Fruit fly (Drosophila melanogaster): ENCODE measurements around the gene Qtzl.

Gene Qtzl

dm6 chr2L:11989729-11990128 lies 5.8 kb upstream of the Qtzl start, which contains the start of the genes zuc and dgt2 (continued):
- TF ChIP-seq ems (GFP tag; optimal IDR thresholded peaks at IDR 0.05) (no peak), CG4404 (GFP tag; IDR thresholded peaks at IDR 0.05) (no peak), CG3281 (GFP tag; optimal IDR thresholded peaks at IDR 0.05) (peak; percentile 12), CG5953 (GFP tag; IDR thresholded peaks at IDR 0.05) (no peak), Xrp1 (GFP tag; IDR thresholded peaks at IDR 0.05) (no peak), CG11093 (GFP tag; IDR thresholded peaks at IDR 0.05) (no peak), CG34224 (GFP tag; IDR thresholded peaks at IDR 0.05; ENCODE audit: partially characterized antibody) (peak; percentile 44; the same call in 1 of the 3 replicates), oc (tag; optimal IDR thresholded peaks at IDR 0.05) (no peak), Spps (tag; optimal IDR thresholded peaks at IDR 0.05) (no peak), peb (GFP tag; IDR thresholded peaks at IDR 0.05) (no peak), rib (GFP tag; IDR thresholded peaks at IDR 0.05) (no peak), ewg (GFP tag; optimal IDR thresholded peaks at IDR 0.05) (peak; percentile 75), zfh1 (GFP tag; IDR thresholded peaks at IDR 0.05) (no peak), CG8281 (tag; optimal IDR thresholded peaks at IDR 0.05) (no peak), Sin3A (optimal IDR thresholded peaks at IDR 0.05) (peak; percentile 14), CG18764 (GFP tag; optimal IDR thresholded peaks at IDR 0.05) (no peak), yki (optimal IDR thresholded peaks at IDR 0.05) (no peak), CG17385 (GFP tag; optimal IDR thresholded peaks at IDR 0.05) (no peak), CG16863 (GFP tag; optimal IDR thresholded peaks at IDR 0.05) (no peak), CoRest (tag; optimal IDR thresholded peaks at IDR 0.05) (peak; percentile 27), Ets97D (GFP tag; optimal IDR thresholded peaks at IDR 0.05) (peak; percentile 22), CG9817 (tag; optimal IDR thresholded peaks at IDR 0.05) (no peak), MBD-R2 (GFP tag; IDR thresholded peaks at IDR 0.05) (peak; percentile 71), CG10462 (GFP tag; optimal IDR thresholded peaks at IDR 0.05) (no peak), CG5180 (GFP tag; optimal IDR thresholded peaks at IDR 0.05) (no peak), kah (GFP tag; optimal IDR thresholded peaks at IDR 0.05) (no peak), Dfd (GFP tag; optimal IDR thresholded peaks at IDR 0.05) (no peak), HmgD (GFP tag; optimal IDR thresholded peaks at IDR 0.05) (no peak), hb (GFP tag; IDR thresholded peaks at IDR 0.05; ENCODE audit: partially characterized antibody) (no peak), Jarid2 (GFP tag; optimal IDR thresholded peaks at IDR 0.05) (no peak), Myb (GFP tag; optimal IDR thresholded peaks at IDR 0.05) (peak; percentile 11), Ada2b (GFP tag; IDR thresholded peaks at IDR 0.05) (no peak), ac (GFP tag; optimal IDR thresholded peaks at IDR 0.05) (no peak), CG16813 (GFP tag; IDR thresholded peaks at IDR 0.05; ENCODE audit: partially characterized antibody) (peak; percentile 31; the same call in 1 of the 3 replicates), row (GFP tag; IDR thresholded peaks at IDR 0.05) (peak; percentile 27; the same call in 1 of the 3 replicates), CG4617 (GFP tag; optimal IDR thresholded peaks at IDR 0.05; ENCODE audit: borderline replicate concordance) (peak; percentile 76), Lpt (GFP tag; optimal IDR thresholded peaks at IDR 0.05) (no peak), sug (tag; optimal IDR thresholded peaks at IDR 0.05) (no peak), trem (tag; optimal IDR thresholded peaks at IDR 0.05) (peak; percentile 64), en (GFP tag; optimal IDR thresholded peaks at IDR 0.05) (no peak), abd-A (tag; optimal IDR thresholded peaks at IDR 0.05) (no peak), cato (GFP tag; optimal IDR thresholded peaks at IDR 0.05; ENCODE audit: borderline replicate concordance) (no peak), Blimp-1 (GFP tag; optimal IDR thresholded peaks at IDR 0.05) (no peak), dan (GFP tag; IDR thresholded peaks at IDR 0.05) (no peak), dpn (GFP tag; optimal IDR thresholded peaks at IDR 0.05) (no peak), gce (GFP tag; IDR thresholded peaks at IDR 0.05) (no peak), sna (GFP tag; IDR thresholded peaks at IDR 0.05; ENCODE audit: partially characterized antibody) (no peak), insv (GFP tag; optimal IDR thresholded peaks at IDR 0.05) (no peak), Atf-2 (GFP tag; optimal IDR thresholded peaks at IDR 0.05) (no peak), CG15514 (GFP tag; optimal IDR thresholded peaks at IDR 0.05) (peak; percentile 44), Ssrp (tag; optimal IDR thresholded peaks at IDR 0.05) (no peak), ab (GFP tag; optimal IDR thresholded peaks at IDR 0.05) (no peak)

Data from whole organism, embryonic.